Fruit fly (Drosophila melanogaster) whole organism, wandering third instar larva: ENCODE results near the gene Cpsf5.

Source experiments
- Abd-B ChIP-seq: fragments of >200 bp; optimal IDR thresholded peaks from 2 replicates; lab custom pipeline; 2017; ENCODE audit warnings: missing biosample characterization, missing genetic modification characterization
- CG32264 ChIP-seq: fragments of 200-800 bp; sonication (Bioruptor generic); optimal IDR thresholded peaks from 2 replicates; lab custom pipeline; 2016; ENCODE audit warnings: missing biosample characterization, missing genetic modification characterization
- CG9705 ChIP-seq: fragments of 200-800 bp; sonication (Bioruptor generic); optimal IDR thresholded peaks from 2 replicates; lab custom pipeline; 2018; ENCODE audit warnings: missing biosample characterization, mild to moderate bottlenecking, missing genetic modification characterization
- CrebA ChIP-seq: fragments of 200-800 bp; sonication (Bioruptor generic); optimal IDR thresholded peaks from 2 replicates; lab custom pipeline; 2016; ENCODE audit warnings: missing biosample characterization, mild to moderate bottlenecking, missing genetic modification characterization, borderline replicate concordance
- Dfd ChIP-seq: fragments of >200 bp; optimal IDR thresholded peaks from 2 replicates; lab custom pipeline; 2017; ENCODE audit warnings: missing biosample characterization, missing genetic modification characterization
- Dif ChIP-seq: fragments of 200-275, 200-300 bp; sonication (Bioruptor generic); optimal IDR thresholded peaks from 2 replicates; lab custom pipeline; 2018; ENCODE audit warnings: missing biosample characterization, missing genetic modification characterization; ENCODE audit not compliant: partially characterized antibody
- GATAd ChIP-seq: sonication (Bioruptor generic); optimal IDR thresholded peaks from 2 replicates; lab custom pipeline; 2016; ENCODE audit warnings: missing biosample characterization, missing genetic modification characterization
- HLH106 ChIP-seq: fragments of 200-800 bp; optimal IDR thresholded peaks from 3 replicates; lab custom pipeline; 2019; ENCODE audit warnings: missing biosample characterization, mild to moderate bottlenecking, missing genetic modification characterization, moderate library complexity
- Hnf4 ChIP-seq: fragments of 200-800 bp; sonication (Bioruptor generic); optimal IDR thresholded peaks from 2 replicates; lab custom pipeline; 2016; ENCODE audit warnings: missing biosample characterization, mild to moderate bottlenecking, missing genetic modification characterization
- Hr78 ChIP-seq: fragments of >200 bp; optimal IDR thresholded peaks from 2 replicates; lab custom pipeline; 2017; ENCODE audit warnings: missing biosample characterization, missing genetic modification characterization
- Hr83 ChIP-seq: fragments of 200-300 bp; sonication (Bioruptor generic); optimal IDR thresholded peaks from 2 replicates; lab custom pipeline; 2016; ENCODE audit warnings: missing biosample characterization, mild to moderate bottlenecking, missing genetic modification characterization, moderate library complexity; ENCODE audit not compliant: poor library complexity, severe bottlenecking
- Jra ChIP-seq: sonication (Bioruptor generic); optimal IDR thresholded peaks from 2 replicates; lab custom pipeline; 2016; ENCODE audit warnings: missing biosample characterization, missing genetic modification characterization
- Mio ChIP-seq: sonication (Bioruptor generic); optimal IDR thresholded peaks from 2 replicates; lab custom pipeline; 2016; ENCODE audit warnings: missing biosample characterization, missing genetic modification characterization
- Myc ChIP-seq: fragments of >200 bp; optimal IDR thresholded peaks from 2 replicates; lab custom pipeline; 2017
- N ChIP-seq: fragments of >200 bp; optimal IDR thresholded peaks from 2 replicates; lab custom pipeline; 2018; ENCODE audit warnings: missing biosample characterization, missing external identifiers, missing genetic modification characterization
- OdsH ChIP-seq: fragments of 200-800 bp; sonication (Bioruptor generic); optimal IDR thresholded peaks from 2 replicates; lab custom pipeline; 2016; ENCODE audit warnings: missing biosample characterization, mild to moderate bottlenecking, missing genetic modification characterization
- Rel ChIP-seq, 2 experiments: fragments of 200-800 bp; sonication (Bioruptor generic) in 1 of 2; optimal IDR thresholded peaks; 2 replicates in 1 of 2; 3 replicates in 1 of 2; lab custom pipeline; 2016 to 2019; ENCODE audit warnings: mild to moderate bottlenecking in 2 of 2, missing biosample characterization in 2 of 2, missing genetic modification characterization in 2 of 2, moderate library complexity in 1 of 2
- Sp1 ChIP-seq: fragments of 200-800 bp; sonication (Bioruptor generic); optimal IDR thresholded peaks from 3 replicates; lab custom pipeline; 2019; ENCODE audit warnings: missing biosample characterization, mild to moderate bottlenecking, missing genetic modification characterization, moderate library complexity
- Vsx2 ChIP-seq: fragments of 200-300, 225-300 bp; sonication (Bioruptor generic); optimal IDR thresholded peaks from 2 replicates; lab custom pipeline; 2018; ENCODE audit warnings: missing biosample characterization, missing genetic modification characterization; ENCODE audit not compliant: partially characterized antibody
- br ChIP-seq: fragments of 200-800 bp; sonication (Bioruptor generic); optimal IDR thresholded peaks from 2 replicates; lab custom pipeline; 2016; ENCODE audit warnings: missing biosample characterization, missing genetic modification characterization
- brk ChIP-seq: fragments of 200-800 bp; sonication (Bioruptor generic); optimal IDR thresholded peaks from 2 replicates; lab custom pipeline; 2016; ENCODE audit warnings: missing biosample characterization, mild to moderate bottlenecking, missing genetic modification characterization
- dl ChIP-seq, 2 experiments: fragments of 175-275, 200-275 bp in 1 of 2; fragments of 200-275 bp in 1 of 2; sonication (Bioruptor generic); optimal IDR thresholded peaks; lab custom pipeline; 2018; ENCODE audit warnings: mild to moderate bottlenecking in 2 of 2, missing biosample characterization in 2 of 2, missing genetic modification characterization in 2 of 2, moderate library complexity in 2 of 2; ENCODE audit not compliant: partially characterized antibody in 2 of 2, insufficient read depth in 1 of 2
- dmrt93B ChIP-seq: fragments of 200-800 bp; sonication (Bioruptor generic); optimal IDR thresholded peaks from 2 replicates; lab custom pipeline; 2018; ENCODE audit warnings: missing biosample characterization, mild to moderate bottlenecking, missing genetic modification characterization
- dsf ChIP-seq: sonication (Bioruptor generic); optimal IDR thresholded peaks from 2 replicates; lab custom pipeline; 2016; ENCODE audit warnings: missing biosample characterization, missing genetic modification characterization, borderline replicate concordance
- ey ChIP-seq: fragments of 200-800 bp; sonication (Bioruptor generic); optimal IDR thresholded peaks from 2 replicates; lab custom pipeline; 2016; ENCODE audit warnings: missing biosample characterization, missing genetic modification characterization
- foxo ChIP-seq, 2 experiments: fragments of 200-800 bp; sonication (Bioruptor generic); optimal IDR thresholded peaks; 2 replicates in 1 of 2; 3 replicates in 1 of 2; lab custom pipeline; 2016 to 2017; ENCODE audit warnings: missing biosample characterization in 2 of 2, missing genetic modification characterization in 2 of 2
- fru ChIP-seq: fragments of 200-800 bp; sonication (Bioruptor generic); optimal IDR thresholded peaks from 3 replicates; lab custom pipeline; 2016; ENCODE audit warnings: missing biosample characterization, mild to moderate bottlenecking, missing genetic modification characterization
- h ChIP-seq: fragments of 200-800 bp; sonication (Bioruptor generic); optimal IDR thresholded peaks from 3 replicates; lab custom pipeline; 2016; ENCODE audit warnings: missing biosample characterization, mild to moderate bottlenecking, missing genetic modification characterization
- jim ChIP-seq: fragments of 175-275, 200-325 bp; sonication (Bioruptor generic); optimal IDR thresholded peaks from 2 replicates; lab custom pipeline; 2016; ENCODE audit warnings: missing biosample characterization, mild to moderate bottlenecking, missing genetic modification characterization
- lola ChIP-seq: fragments of >200 bp; optimal IDR thresholded peaks from 2 replicates; lab custom pipeline; 2017; ENCODE audit warnings: missing biosample characterization, missing genetic modification characterization
- pan ChIP-seq: fragments of >200 bp; optimal IDR thresholded peaks from 2 replicates; lab custom pipeline; 2017
- psq ChIP-seq: fragments of 200-800 bp; sonication (Bioruptor generic); optimal IDR thresholded peaks from 3 replicates; lab custom pipeline; 2017; ENCODE audit warnings: missing biosample characterization, mild to moderate bottlenecking, missing genetic modification characterization, moderate library complexity
- rgr ChIP-seq: fragments of 200-800 bp; sonication (Bioruptor generic); optimal IDR thresholded peaks from 3 replicates; lab custom pipeline; 2016; ENCODE audit warnings: missing biosample characterization, mild to moderate bottlenecking, missing genetic modification characterization
- sage ChIP-seq: fragments of 200-800 bp; sonication (Bioruptor generic); optimal IDR thresholded peaks from 2 replicates; lab custom pipeline; 2016; ENCODE audit warnings: missing biosample characterization, mild to moderate bottlenecking, missing genetic modification characterization
- sv ChIP-seq: fragments of 200-800 bp; sonication (Bioruptor generic); optimal IDR thresholded peaks from 3 replicates; lab custom pipeline; 2016; ENCODE audit warnings: missing biosample characterization, missing genetic modification characterization
- tai ChIP-seq: sonication (Bioruptor generic); optimal IDR thresholded peaks from 2 replicates; lab custom pipeline; 2016; ENCODE audit warnings: missing biosample characterization, missing genetic modification characterization
- usp ChIP-seq: fragments of >200 bp; optimal IDR thresholded peaks from 2 replicates; lab custom pipeline; 2017; ENCODE audit warnings: missing biosample characterization, missing genetic modification characterization
- woc ChIP-seq: sonication (Bioruptor generic); optimal IDR thresholded peaks from 2 replicates; lab custom pipeline; 2016; ENCODE audit warnings: missing biosample characterization, mild to moderate bottlenecking, missing genetic modification characterization

Cpsf5 gene

DNA sequence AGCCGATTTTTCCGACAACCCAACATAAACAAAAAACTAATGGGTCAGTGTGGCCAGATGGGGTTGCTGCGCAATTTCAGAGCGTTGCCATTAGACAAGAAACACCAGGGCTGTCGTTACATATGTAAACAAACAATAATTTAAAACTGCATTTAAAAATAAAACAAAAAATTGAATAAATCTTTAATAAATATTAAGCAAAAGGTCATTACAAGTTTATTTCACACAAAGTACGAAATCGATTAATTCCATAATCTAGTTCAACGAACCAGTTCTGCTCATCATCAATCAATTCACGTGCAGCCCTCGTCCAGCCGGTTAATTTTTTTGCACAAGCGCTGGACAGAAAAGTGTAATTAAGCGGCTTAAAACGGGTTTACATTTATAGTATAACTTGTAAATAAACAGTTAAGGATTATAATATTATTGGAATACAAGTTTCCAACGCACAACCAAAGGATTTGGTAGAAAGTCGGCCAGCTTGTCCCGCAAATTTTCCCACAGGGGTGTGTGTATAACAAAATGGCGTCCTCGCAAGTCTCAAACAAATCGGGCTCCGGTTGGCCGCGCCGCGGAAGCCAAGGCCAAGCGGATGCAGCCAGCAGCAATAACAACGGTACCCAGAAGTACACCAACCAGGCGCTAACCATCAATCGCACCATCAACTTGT, at the start of gene Cpsf5, which contains the start of gene CG4022:
TSS of gene Cpsf5 (plus strand) at position 285 of the 670 bp plus-strand sequence.
TSS of gene CG4022 (minus strand) at position 79 of the 670 bp plus-strand sequence.
- TF ChIP-seq CG9705 (peak; percentile 77), dl (GFP tag; optimal IDR thresholded peaks at IDR 0.05; lab: Kevin White, UChicago; ENCODE audit: insufficient read depth in 1 of 2, partially characterized antibody in 2 of 2) (no peak), dsf (GFP tag; lab: Kevin White, UChicago) (peak; percentile 71), rgr (GFP tag; lab: Kevin White, UChicago) (peak; percentile 88), Sp1 (peak; percentile 76), fru (GFP tag; lab: Kevin White, UChicago) (peak; percentile 61), foxo (GFP tag; optimal IDR thresholded peaks at IDR 0.05; lab: Kevin White, UChicago) (peak in 1 of 2 experiments; percentile 86), brk (GFP tag; lab: Kevin White, UChicago) (peak; percentile 86), OdsH (GFP tag; lab: Kevin White, UChicago) (peak; percentile 77), ey (peak; percentile 81), Vsx2 (GFP tag; lab: Kevin White, UChicago) (no peak), psq (peak; percentile 58), Dfd (no peak), CG32264 (GFP tag; lab: Kevin White, UChicago) (no peak), usp (GFP tag; lab: Kevin White, UChicago) (no peak), N (GFP tag; lab: Kevin White, UChicago) (no peak), Jra (peak; percentile 77), Mio (GFP tag; lab: Kevin White, UChicago) (no peak), Dif (GFP tag; lab: Kevin White, UChicago) (no peak), Abd-B (GFP tag; lab: Kevin White, UChicago) (no peak), Myc (lab: Kevin White, UChicago) (no peak), Rel (GFP tag; optimal IDR thresholded peaks at IDR 0.05; lab: Kevin White, UChicago) (no peak), Rel (tag; optimal IDR thresholded peaks at IDR 0.05; lab: Kevin White, UChicago) (peak; percentile 60), HLH106 (tag; lab: Kevin White, UChicago) (peak; percentile 84), woc (GFP tag; lab: Kevin White, UChicago) (peak; percentile 66), dmrt93B (GFP tag; lab: Kevin White, UChicago) (no peak), pan (lab: Kevin White, UChicago) (no peak), jim (GFP tag; lab: Kevin White, UChicago) (no peak), Hnf4 (GFP tag; lab: Kevin White, UChicago) (peak; percentile 77), tai (GFP tag; lab: Kevin White, UChicago) (no peak), br (GFP tag; lab: Kevin White, UChicago) (peak; percentile 78), sv (peak; percentile 81), h (GFP tag; lab: Kevin White, UChicago) (peak; percentile 77), GATAd (GFP tag; lab: Kevin White, UChicago) (peak; percentile 22), CrebA (GFP tag; lab: Kevin White, UChicago) (no peak), sage (GFP tag; lab: Kevin White, UChicago) (peak; percentile 56), Hr83 (GFP tag; lab: Kevin White, UChicago) (peak; percentile 22), lola (GFP tag; lab: Kevin White, UChicago) (no peak), Hr78 (GFP tag; lab: Kevin White, UChicago) (no peak)

DNA sequence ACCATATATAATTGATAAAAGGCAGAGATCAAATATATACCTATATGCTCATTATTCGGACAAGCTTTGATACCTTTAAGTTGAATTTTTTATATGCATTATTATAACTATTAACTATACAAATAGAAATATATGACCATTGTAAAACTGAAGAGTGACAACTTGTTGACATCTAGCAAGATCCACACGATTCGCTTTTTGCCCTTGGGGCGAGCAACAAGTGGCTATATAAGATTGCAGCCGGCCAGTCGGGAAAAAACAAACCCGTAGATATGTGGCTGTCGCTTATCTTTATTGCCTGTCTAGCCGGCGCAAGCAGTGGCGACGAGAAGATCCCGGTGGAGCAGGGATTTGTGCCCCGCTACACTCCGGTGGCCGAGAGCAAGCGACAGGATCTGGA, 48.9 kb upstream of the Cpsf5 start, which contains the start of gene CG34456:
TSS of gene CG34456 (plus strand) at position 215 of the 400 bp plus-strand sequence.
- TF ChIP-seq Rel (GFP tag; optimal IDR thresholded peaks at IDR 0.05; lab: Kevin White, UChicago) (no peak), Rel (tag; optimal IDR thresholded peaks at IDR 0.05; lab: Kevin White, UChicago) (peak; percentile 83), CG9705 (no peak), psq (no peak), ey (no peak), tai (GFP tag; lab: Kevin White, UChicago) (no peak), rgr (GFP tag; lab: Kevin White, UChicago) (no peak), N (GFP tag; lab: Kevin White, UChicago) (no peak), pan (lab: Kevin White, UChicago) (no peak), br (GFP tag; lab: Kevin White, UChicago) (peak; percentile 51), dmrt93B (GFP tag; lab: Kevin White, UChicago) (no peak), Dfd (no peak)
